Worm (Caenorhabditis elegans) whole organism, early embryonic: ENCODE data around the gene fbxa-105.

Source experiments
- ceh-36 ChIP-seq: sonication (generic microtip); optimal IDR thresholded peaks from 2 replicates; lab custom pipeline; 2016; ENCODE audit warnings: missing genetic modification characterization, inconsistent platforms, missing compliant biosample characterization
- flt-1 ChIP-seq: fragments of 200-800 bp; sonication (Bioruptor generic); IDR thresholded peaks from 2 replicates; pipeline ENCODE4 v1.3.6; 2022; ENCODE audit warnings: missing genetic modification characterization, missing compliant biosample characterization
- pes-1 ChIP-seq: fragments of 200-800 bp; sonication (Bioruptor generic); IDR thresholded peaks from 2 replicates; pipeline ENCODE4 v1.3.6; 2022; ENCODE audit warnings: missing genetic modification reagents, missing genetic modification characterization, missing compliant biosample characterization
- sea-1 ChIP-seq: fragments of 200-800 bp; sonication (Bioruptor generic); conservative IDR thresholded peaks from 2 replicates; pipeline ENCODE4 v1.3.6; 2022; ENCODE audit warnings: missing genetic modification characterization, missing compliant biosample characterization

DNA sequence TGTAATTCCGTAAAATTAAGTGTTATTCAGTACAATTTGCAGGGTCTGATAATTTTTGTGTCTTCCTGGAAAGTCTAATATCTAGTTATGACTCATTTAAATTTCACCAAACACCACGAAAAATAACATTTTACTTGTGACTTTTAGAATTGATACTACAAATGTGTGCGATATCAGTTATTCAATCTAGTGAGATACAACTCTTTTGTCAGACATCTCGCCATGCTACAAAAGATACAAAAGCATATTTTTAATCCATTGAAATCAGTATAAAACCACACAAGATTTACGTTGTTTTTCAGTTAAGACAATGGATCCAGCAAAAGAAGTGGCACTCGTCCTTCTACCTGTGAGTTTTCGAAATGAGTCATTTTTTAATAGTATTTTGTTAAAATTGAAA lies 17.7 kb downstream of the fbxa-105 start, which contains the start of gene srx-56:
- TF ChIP-seq sea-1: no peak
- TF ChIP-seq ceh-36 (tag; lab: Kevin White, UChicago): no peak
- TF ChIP-seq pes-1 (GFP tag; lab: Robert Waterston, UW): no peak
- TF ChIP-seq flt-1 (GFP tag; lab: Robert Waterston, UW): no peak
